Fruit fly (Drosophila melanogaster): ENCODE data around the gene Sec20.
A peak's percentile ranks its signal among the peaks of the same experiment; 100 is the strongest.

DNA sequence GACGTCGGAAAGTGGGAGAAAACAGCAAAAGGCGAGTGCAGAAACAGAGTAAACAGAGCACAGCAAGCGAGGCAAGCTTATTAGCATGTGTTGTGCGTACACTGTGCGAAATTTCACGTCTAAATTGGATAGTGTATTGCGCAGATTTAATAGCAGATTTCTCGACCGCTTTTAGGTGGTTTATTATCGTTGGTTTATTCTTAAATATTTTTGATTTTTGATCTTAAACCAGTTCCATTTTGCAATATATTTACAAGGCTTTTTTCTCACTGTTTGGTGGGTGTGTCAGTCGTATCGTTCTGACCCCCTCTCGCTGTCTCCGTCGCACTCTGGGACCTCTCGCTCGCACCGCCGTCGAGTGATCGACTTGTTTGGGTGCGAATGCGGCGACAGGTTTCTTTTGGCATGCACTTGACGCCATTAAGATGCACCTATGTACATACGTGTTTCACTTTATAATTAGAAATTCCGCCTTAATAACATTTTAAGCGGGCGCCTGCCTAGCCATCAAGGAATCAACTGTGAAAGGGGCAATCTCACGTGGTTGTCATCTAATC lies 9.7 kb upstream of the Sec20 start:
- TF ChIP-seq OdsH (GFP tag; optimal IDR thresholded peaks at IDR 0.05): peak; percentile 95
- peak; percentile 93 for TF ChIP-seq Sox14 (GFP tag; optimal IDR thresholded peaks at IDR 0.05)

All from whole organism, prepupa.